Fruit fly (Drosophila melanogaster) whole organism: ENCODE data around the gene Nelf-A.

Experiments
- CG8478 ChIP-seq: fragments of >200 bp; optimal IDR thresholded peaks from 2 replicates; lab custom pipeline; 2018; ENCODE audit warnings: inconsistent platforms
- Dll ChIP-seq: fragments of >200 bp; optimal IDR thresholded peaks from 2 replicates; lab custom pipeline; 2017
- EcR ChIP-seq, 2 experiments: fragments of >200 bp; optimal IDR thresholded peaks; 2 replicates each; lab custom pipeline; 2017; ENCODE audit warnings: missing biosample characterization in 2 of 2, missing genetic modification characterization in 2 of 2, missing genetic modification reagents in 2 of 2
- pan ChIP-seq: fragments of >200 bp; optimal IDR thresholded peaks from 2 replicates; lab custom pipeline; 2017
- psq ChIP-seq: fragments of >200 bp; optimal IDR thresholded peaks from 2 replicates; lab custom pipeline; 2017
- usp ChIP-seq: fragments of >200 bp; optimal IDR thresholded peaks from 2 replicates; lab custom pipeline; 2017; ENCODE audit warnings: missing biosample characterization, missing genetic modification characterization, mixed read lengths

Gene Nelf-A

dm6 chr3R:21241332-21241731 is 17.8 kb downstream of the Nelf-A start:
- no peak for TF ChIP-seq EcR (GFP tag; optimal IDR thresholded peaks at IDR 0.05; lab: Kevin White, UChicago)
- no peak for TF ChIP-seq usp (GFP tag; lab: Kevin White, UChicago)
- no peak for TF ChIP-seq Dll (lab: Kevin White, UChicago)
- no peak for TF ChIP-seq psq (lab: Kevin White, UChicago)
- TF ChIP-seq CG8478 (lab: Kevin White, UChicago): no peak
- TF ChIP-seq pan (lab: Kevin White, UChicago): no peak

dm6 chr3R:21242318-21242717 is 18.8 kb downstream of the Nelf-A start, which contains the start of gene CG5892:
CG5892 (plus strand) TSS chr3R:21242618.
- TF ChIP-seq CG8478 (lab: Kevin White, UChicago) (no peak), EcR (GFP tag; optimal IDR thresholded peaks at IDR 0.05; lab: Kevin White, UChicago) (no peak), Dll (lab: Kevin White, UChicago) (no peak), psq (lab: Kevin White, UChicago) (no peak), usp (GFP tag; lab: Kevin White, UChicago) (no peak), pan (lab: Kevin White, UChicago) (no peak)

dm6 chr3R:21245846-21246245 is 22.3 kb downstream of the Nelf-A start:
- TF ChIP-seq pan (lab: Kevin White, UChicago): no peak

dm6 chr3R:21246492-21247061 is 23.1 kb downstream of the Nelf-A start, which contains the start of gene ETHR:
ETHR (plus strand) TSS chr3R:21247011.
- TF ChIP-seq psq (lab: Kevin White, UChicago): no peak
- TF ChIP-seq CG8478 (lab: Kevin White, UChicago): no peak
- TF ChIP-seq EcR (GFP tag; optimal IDR thresholded peaks at IDR 0.05; lab: Kevin White, UChicago): no peak
- TF ChIP-seq usp (GFP tag; lab: Kevin White, UChicago): no peak
- no peak for TF ChIP-seq pan (lab: Kevin White, UChicago)
- no peak for TF ChIP-seq Dll (lab: Kevin White, UChicago)

dm6 chr3R:21252478-21252877 is 29.0 kb downstream of the Nelf-A start:
- no peak for TF ChIP-seq Dll (lab: Kevin White, UChicago)

- no peak for TF ChIP-seq pan (lab: Kevin White, UChicago)
- no peak for TF ChIP-seq EcR (GFP tag; optimal IDR thresholded peaks at IDR 0.05; lab: Kevin White, UChicago)
- no peak for TF ChIP-seq CG8478 (lab: Kevin White, UChicago)
- TF ChIP-seq Dll (lab: Kevin White, UChicago): no peak
- TF ChIP-seq usp (GFP tag; lab: Kevin White, UChicago): no peak
- no peak for TF ChIP-seq psq (lab: Kevin White, UChicago)
Observed at dm6 chr3R:21254296-21254695, 30.8 kb downstream of the Nelf-A start.

dm6 chr3R:21260795-21261194 is 37.3 kb downstream of the Nelf-A start:
- TF ChIP-seq usp (GFP tag; lab: Kevin White, UChicago) (no peak), CG8478 (lab: Kevin White, UChicago) (no peak), psq (lab: Kevin White, UChicago) (no peak), pan (lab: Kevin White, UChicago) (no peak), EcR (GFP tag; optimal IDR thresholded peaks at IDR 0.05; lab: Kevin White, UChicago) (no peak), Dll (lab: Kevin White, UChicago) (no peak)

- no peak for TF ChIP-seq CG8478 (lab: Kevin White, UChicago)
- no peak for TF ChIP-seq Dll (lab: Kevin White, UChicago)
- TF ChIP-seq pan (lab: Kevin White, UChicago): no peak
- no peak for TF ChIP-seq psq (lab: Kevin White, UChicago)
- TF ChIP-seq usp (GFP tag; lab: Kevin White, UChicago): no peak
- no peak for TF ChIP-seq EcR (GFP tag; optimal IDR thresholded peaks at IDR 0.05; lab: Kevin White, UChicago)
Observed at dm6 chr3R:21263177-21263576, 39.7 kb downstream of the Nelf-A start.

dm6 chr3R:21267972-21268512 is 44.5 kb downstream of the Nelf-A start:
- TF ChIP-seq usp (GFP tag; lab: Kevin White, UChicago) (no peak), Dll (lab: Kevin White, UChicago) (no peak), pan (lab: Kevin White, UChicago) (no peak), psq (lab: Kevin White, UChicago) (no peak), EcR (GFP tag; optimal IDR thresholded peaks at IDR 0.05; lab: Kevin White, UChicago) (no peak), CG8478 (lab: Kevin White, UChicago) (no peak)

dm6 chr3R:21268873-21269272 is 45.4 kb downstream of the Nelf-A start, which contains the start of gene Rab1:
Rab1 (minus strand) TSS chr3R:21269060.
- TF ChIP-seq pan (lab: Kevin White, UChicago) (no peak), usp (GFP tag; lab: Kevin White, UChicago) (no peak), CG8478 (lab: Kevin White, UChicago) (no peak), Dll (lab: Kevin White, UChicago) (no peak), psq (lab: Kevin White, UChicago) (no peak), EcR (GFP tag; optimal IDR thresholded peaks at IDR 0.05; lab: Kevin White, UChicago) (no peak)

DNA sequence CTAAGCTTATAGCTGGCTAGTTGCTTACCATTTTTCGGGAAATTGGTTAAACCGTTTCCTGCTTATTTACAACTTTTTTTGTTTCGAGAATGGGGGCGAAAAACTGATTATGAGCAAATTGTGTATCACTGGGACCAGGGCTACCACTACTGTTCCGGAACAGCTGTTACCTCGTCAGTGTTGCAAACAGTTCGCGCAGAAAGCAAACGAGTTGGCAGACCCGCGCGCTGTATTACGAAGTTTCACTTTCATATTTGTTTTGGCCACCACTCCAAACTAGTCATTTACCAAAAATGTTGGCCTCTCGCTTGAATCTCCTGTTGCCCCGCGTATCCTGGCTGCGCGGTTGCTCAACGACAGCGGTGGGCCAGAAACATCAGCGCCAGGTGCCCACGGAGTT is 46.4 kb downstream of the Nelf-A start, which contains the start of the genes AP-2sigma and Idi:
Gene AP-2sigma (minus strand): TSS at position 153 of the 400 bp plus-strand sequence.
Gene Idi (plus strand): TSS at position 204 of the 400 bp plus-strand sequence.
- TF ChIP-seq Dll (lab: Kevin White, UChicago) (no peak), psq (lab: Kevin White, UChicago) (no peak), pan (lab: Kevin White, UChicago) (no peak), CG8478 (lab: Kevin White, UChicago) (no peak), EcR (GFP tag; optimal IDR thresholded peaks at IDR 0.05; lab: Kevin White, UChicago) (no peak), usp (GFP tag; lab: Kevin White, UChicago) (no peak)
